Fruit fly (Drosophila melanogaster): ENCODE results near the gene mRpL47.
A peak's percentile ranks its signal among the peaks of the same experiment; 100 is the strongest.

The mRpL47 gene

dm6 chr3R:9500193-9501051, 15.3 kb downstream of the mRpL47 start (continued):
- TF ChIP-seq ken (GFP tag; IDR thresholded peaks at IDR 0.05) (no peak), CG3838 (GFP tag; optimal IDR thresholded peaks at IDR 0.05) (no peak), sens (GFP tag) (peak; percentile 11), CG12071 (GFP tag; optimal IDR thresholded peaks at IDR 0.05) (peak; percentile 1), slbo (GFP tag; IDR thresholded peaks at IDR 0.05) (no peak), sd (tag; optimal IDR thresholded peaks at IDR 0.05) (peak; percentile 42), ranshi (GFP tag; IDR thresholded peaks at IDR 0.05) (no peak), CG1792 (GFP tag; optimal IDR thresholded peaks at IDR 0.05) (no peak), pb (GFP tag; optimal IDR thresholded peaks at IDR 0.05) (no peak), CG1832 (GFP tag; optimal IDR thresholded peaks at IDR 0.05) (no peak), NFAT (GFP tag; IDR thresholded peaks at IDR 0.05) (peak; percentile 38; the same call in 1 of the 2 replicates), CG2116 (GFP tag; optimal IDR thresholded peaks at IDR 0.05) (no peak), ftz-f1 (GFP tag; optimal IDR thresholded peaks at IDR 0.05) (no peak), CrebB (tag; optimal IDR thresholded peaks at IDR 0.05) (no peak), scrt (GFP tag; optimal IDR thresholded peaks at IDR 0.05) (no peak), B-H2 (GFP tag; optimal IDR thresholded peaks at IDR 0.05) (no peak), bowl (GFP tag; IDR thresholded peaks at IDR 0.05) (no peak), CG18619 (GFP tag; optimal IDR thresholded peaks at IDR 0.05) (no peak), az2 (GFP tag; optimal IDR thresholded peaks at IDR 0.05) (no peak), gt (GFP tag; IDR thresholded peaks at IDR 0.05) (no peak), CG5953 (GFP tag; IDR thresholded peaks at IDR 0.05) (no peak), Elba2 (GFP tag; optimal IDR thresholded peaks at IDR 0.05) (no peak), ab (GFP tag; optimal IDR thresholded peaks at IDR 0.05) (no peak), CG2889 (GFP tag; IDR thresholded peaks at IDR 0.05) (no peak), gem (tag; optimal IDR thresholded peaks at IDR 0.05) (peak; percentile 4), CG15073 (GFP tag; optimal IDR thresholded peaks at IDR 0.05) (no peak), wdn (GFP tag; IDR thresholded peaks at IDR 0.05) (0 out of 2 replicates have a peak, but pooled peaks have one; percentile 15), Mes4 (GFP tag; optimal IDR thresholded peaks at IDR 0.05) (no peak), CG11093 (GFP tag; IDR thresholded peaks at IDR 0.05) (no peak), D19B (GFP tag; optimal IDR thresholded peaks at IDR 0.05) (peak; percentile 84), lmd (GFP tag; IDR thresholded peaks at IDR 0.05) (no peak), tll (GFP tag; optimal IDR thresholded peaks at IDR 0.05) (no peak), CG30431 (GFP tag; optimal IDR thresholded peaks at IDR 0.05) (no peak), CG11504 (tag; optimal IDR thresholded peaks at IDR 0.05) (no peak), CG17612 (GFP tag; IDR thresholded peaks at IDR 0.05) (no peak), ERR (GFP tag; optimal IDR thresholded peaks at IDR 0.05) (no peak), her (GFP tag; optimal IDR thresholded peaks at IDR 0.05) (no peak), nerfin-1 (tag; optimal IDR thresholded peaks at IDR 0.05) (no peak), zen (tag; optimal IDR thresholded peaks at IDR 0.05) (no peak), Aef1 (GFP tag; IDR thresholded peaks at IDR 0.05) (no peak), CG30020 (tag; optimal IDR thresholded peaks at IDR 0.05) (no peak), pho (GFP tag; optimal IDR thresholded peaks at IDR 0.05) (no peak), Gsc (GFP tag; IDR thresholded peaks at IDR 0.05) (no peak), CG15011 (GFP tag; optimal IDR thresholded peaks at IDR 0.05) (no peak), CG42726 (GFP tag; IDR thresholded peaks at IDR 0.05; ENCODE audit: partially characterized antibody) (no peak), CG4404 (GFP tag; IDR thresholded peaks at IDR 0.05) (no peak), CG7987 (GFP tag; optimal IDR thresholded peaks at IDR 0.05) (no peak), aop (GFP tag; IDR thresholded peaks at IDR 0.05) (no peak), lab (GFP tag; optimal IDR thresholded peaks at IDR 0.05) (peak; percentile 43), dm (GFP tag; optimal IDR thresholded peaks at IDR 0.05) (no peak), CG1529 (GFP tag; optimal IDR thresholded peaks at IDR 0.05) (no peak)
